Worm (Caenorhabditis elegans) whole organism, late embryonic: ENCODE data around the gene twnk-1.
A peak's percentile ranks its signal among the peaks of the same experiment; 100 is the strongest.

ENCODE experiments used
- C38D4.7 ChIP-seq: fragments of 200-800 bp; sonication (Bioruptor generic); optimal IDR thresholded peaks from 2 replicates; lab custom pipeline; 2018; ENCODE audit warnings: mild to moderate bottlenecking, missing genetic modification characterization, moderate library complexity, missing compliant biosample characterization
- K02D7.2 ChIP-seq: sonication (generic microtip); optimal IDR thresholded peaks from 2 replicates; lab custom pipeline; 2017; ENCODE audit warnings: mild to moderate bottlenecking, missing genetic modification characterization, missing compliant biosample characterization
- K09A11.1 ChIP-seq: sonication (generic microtip); optimal IDR thresholded peaks from 2 replicates; lab custom pipeline; 2017; ENCODE audit warnings: antibody characterized with exemption, mild to moderate bottlenecking, missing genetic modification characterization, missing compliant biosample characterization; ENCODE audit not compliant: insufficient read depth
- T23F11.4 ChIP-seq: fragments of 200-800 bp; sonication (Bioruptor generic); optimal IDR thresholded peaks from 2 replicates; lab custom pipeline; 2018; ENCODE audit warnings: mild to moderate bottlenecking, missing genetic modification characterization, missing compliant biosample characterization
- ama-1 ChIP-seq: fragments of 150-350 bp; optimal IDR thresholded peaks from 2 replicates; lab custom pipeline; 2014
- ceh-18 ChIP-seq: sonication (generic microtip); optimal IDR thresholded peaks from 2 replicates; lab custom pipeline; 2016; ENCODE audit warnings: missing genetic modification characterization, missing compliant biosample characterization
- ceh-19 ChIP-seq: fragments of 200-800 bp; sonication (Bioruptor generic); optimal IDR thresholded peaks from 2 replicates; lab custom pipeline; 2018; ENCODE audit warnings: mild to moderate bottlenecking, missing genetic modification characterization, missing compliant biosample characterization
- ceh-2 ChIP-seq: sonication (generic microtip); optimal IDR thresholded peaks from 2 replicates; lab custom pipeline; 2016; ENCODE audit warnings: missing genotype, missing genetic modification characterization, missing compliant biosample characterization
- ceh-22 ChIP-seq: sonication (generic microtip); optimal IDR thresholded peaks from 2 replicates; lab custom pipeline; 2017; ENCODE audit warnings: missing biosample characterization, missing genetic modification characterization
- ceh-30 ChIP-seq: fragments of 150-350 bp; optimal IDR thresholded peaks from 2 replicates; lab custom pipeline; 2014; ENCODE audit warnings: missing biosample characterization, missing genetic modification characterization
- ceh-31 ChIP-seq: sonication (generic microtip); optimal IDR thresholded peaks from 2 replicates; lab custom pipeline; 2016; ENCODE audit warnings: missing genetic modification characterization, missing compliant biosample characterization
- ceh-34 ChIP-seq: sonication (generic microtip); optimal IDR thresholded peaks from 2 replicates; lab custom pipeline; 2016; ENCODE audit warnings: mild to moderate bottlenecking, missing genetic modification characterization, missing compliant biosample characterization
- ceh-45 ChIP-seq: fragments of 200-800 bp; sonication (Bioruptor generic); IDR thresholded peaks from 2 replicates; pipeline ENCODE4 v1.3.6; 2022; ENCODE audit warnings: missing genetic modification reagents, missing genetic modification characterization, missing compliant biosample characterization
- ceh-6 ChIP-seq: fragments of 200-800 bp; sonication (Bioruptor generic); optimal IDR thresholded peaks from 2 replicates; lab custom pipeline; 2018; ENCODE audit warnings: mild to moderate bottlenecking, missing genetic modification characterization, missing compliant biosample characterization
- ceh-9 ChIP-seq: sonication (generic microtip); optimal IDR thresholded peaks from 2 replicates; lab custom pipeline; 2016; ENCODE audit warnings: mild to moderate bottlenecking, missing genetic modification characterization, inconsistent platforms, missing compliant biosample characterization
- che-1 ChIP-seq: sonication (generic microtip); optimal IDR thresholded peaks from 2 replicates; lab custom pipeline; 2016; ENCODE audit warnings: mild to moderate bottlenecking, missing genetic modification characterization, missing compliant biosample characterization
- dmd-4 ChIP-seq: sonication (generic microtip); optimal IDR thresholded peaks from 2 replicates; lab custom pipeline; 2016; ENCODE audit warnings: borderline replicate concordance, missing genetic modification characterization, missing compliant biosample characterization
- elt-2 ChIP-seq: sonication (generic microtip); optimal IDR thresholded peaks from 2 replicates; lab custom pipeline; 2016; ENCODE audit warnings: missing genetic modification reagents, missing genetic modification characterization, missing compliant biosample characterization
- eyg-1 ChIP-seq: sonication (generic microtip); optimal IDR thresholded peaks from 2 replicates; lab custom pipeline; 2016; ENCODE audit warnings: missing genotype, missing genetic modification characterization, missing compliant biosample characterization
- fkh-6 ChIP-seq: sonication (generic microtip); optimal IDR thresholded peaks from 2 replicates; lab custom pipeline; 2016; ENCODE audit warnings: missing genetic modification characterization, missing compliant biosample characterization
- gmeb-2 ChIP-seq: sonication (generic microtip); optimal IDR thresholded peaks from 2 replicates; lab custom pipeline; 2016; ENCODE audit warnings: missing genetic modification characterization, inconsistent platforms, missing compliant biosample characterization
- hlh-13 ChIP-seq: fragments of 200-800 bp; sonication (Bioruptor generic); optimal IDR thresholded peaks from 2 replicates; lab custom pipeline; 2018; ENCODE audit warnings: mild to moderate bottlenecking, missing genetic modification characterization, missing compliant biosample characterization
- hlh-15 ChIP-seq: sonication (generic microtip); optimal IDR thresholded peaks from 2 replicates; lab custom pipeline; 2016; ENCODE audit warnings: missing genetic modification characterization, missing compliant biosample characterization
- hlh-30 ChIP-seq: sonication (generic microtip); optimal IDR thresholded peaks from 2 replicates; lab custom pipeline; 2017; ENCODE audit warnings: antibody characterized with exemption, missing genetic modification characterization, missing compliant biosample characterization; ENCODE audit not compliant: insufficient read depth
- hlh-6 ChIP-seq: sonication (generic microtip); optimal IDR thresholded peaks from 2 replicates; lab custom pipeline; 2016; ENCODE audit warnings: missing genotype, missing genetic modification characterization, missing compliant biosample characterization
- lim-6 ChIP-seq: sonication (generic microtip); optimal IDR thresholded peaks from 2 replicates; lab custom pipeline; 2016; ENCODE audit warnings: missing genetic modification characterization, missing compliant biosample characterization
- lin-11 ChIP-seq: fragments of 200-800 bp; sonication (Bioruptor generic); optimal IDR thresholded peaks from 2 replicates; lab custom pipeline; 2018; ENCODE audit warnings: mild to moderate bottlenecking, missing genetic modification characterization, missing compliant biosample characterization
- madf-2 ChIP-seq: sonication (generic microtip); optimal IDR thresholded peaks from 2 replicates; lab custom pipeline; 2017; ENCODE audit warnings: missing genetic modification characterization, missing compliant biosample characterization
- mec-3 ChIP-seq: sonication (generic microtip); optimal IDR thresholded peaks from 2 replicates; lab custom pipeline; 2016; ENCODE audit warnings: borderline replicate concordance, missing genetic modification characterization, missing compliant biosample characterization
- nfya-1 ChIP-seq: sonication (generic microtip); optimal IDR thresholded peaks from 2 replicates; lab custom pipeline; 2017; ENCODE audit warnings: missing genetic modification characterization, mild to moderate bottlenecking, missing compliant biosample characterization, antibody characterized with exemption, moderate library complexity
- nhr-232 ChIP-seq: sonication (generic microtip); optimal IDR thresholded peaks from 2 replicates; lab custom pipeline; 2016; ENCODE audit warnings: missing genetic modification characterization, missing compliant biosample characterization
- pax-1 ChIP-seq: fragments of 150-350 bp; optimal IDR thresholded peaks from 2 replicates; lab custom pipeline; 2014; ENCODE audit warnings: missing biosample characterization, missing genetic modification characterization
- pha-2 ChIP-seq: sonication (generic microtip); optimal IDR thresholded peaks from 2 replicates; lab custom pipeline; 2017; ENCODE audit warnings: mild to moderate bottlenecking, missing genetic modification characterization, missing compliant biosample characterization
- pha-4 ChIP-seq: fragments of 150-350 bp; optimal IDR thresholded peaks from 2 replicates; lab custom pipeline; 2018; ENCODE audit warnings: missing biosample characterization, missing genetic modification reagents, missing genetic modification characterization
- pros-1 ChIP-seq: fragments of 150-350 bp; optimal IDR thresholded peaks from 2 replicates; lab custom pipeline; 2014; ENCODE audit warnings: missing biosample characterization, missing genetic modification reagents, missing genetic modification characterization
- ref-2 ChIP-seq: sonication (generic microtip); optimal IDR thresholded peaks from 2 replicates; lab custom pipeline; 2016; ENCODE audit warnings: missing genetic modification characterization, missing compliant biosample characterization
- rnt-1 ChIP-seq: sonication (generic microtip); optimal IDR thresholded peaks from 2 replicates; lab custom pipeline; 2016; ENCODE audit warnings: missing genetic modification characterization, missing compliant biosample characterization
- sdc-2 ChIP-seq: sonication (generic microtip); optimal IDR thresholded peaks from 2 replicates; lab custom pipeline; 2016; ENCODE audit warnings: missing genotype, missing genetic modification characterization, missing compliant biosample characterization
- sox-4 ChIP-seq: sonication (generic microtip); optimal IDR thresholded peaks from 2 replicates; lab custom pipeline; 2017; ENCODE audit warnings: mild to moderate bottlenecking, missing genetic modification characterization, inconsistent platforms, missing compliant biosample characterization
- syd-9 ChIP-seq: sonication (generic microtip); optimal IDR thresholded peaks from 2 replicates; lab custom pipeline; 2016; ENCODE audit warnings: mild to moderate bottlenecking, missing genetic modification characterization, moderate library complexity, missing compliant biosample characterization
- tbx-2 ChIP-seq: sonication (generic microtip); optimal IDR thresholded peaks from 2 replicates; lab custom pipeline; 2016; ENCODE audit warnings: missing genetic modification characterization, missing compliant biosample characterization
- ttx-3 ChIP-seq: sonication (generic microtip); optimal IDR thresholded peaks from 2 replicates; lab custom pipeline; 2016; ENCODE audit warnings: missing genetic modification reagents, missing genetic modification characterization, missing compliant biosample characterization
- unc-3 ChIP-seq, 2 experiments: fragments of 200-800 bp in 1 of 2; sonication (Bioruptor generic) in 1 of 2; sonication (generic microtip) in 1 of 2; conservative IDR thresholded peaks in 1 of 2; optimal IDR thresholded peaks in 1 of 2; 2 replicates each; pipeline versions ENCODE4 v1.3.6 to Lab custom; 2016 to 2022; ENCODE audit warnings: missing compliant biosample characterization in 2 of 2, missing genetic modification characterization in 2 of 2, missing genetic modification reagents in 1 of 2
- unc-55 ChIP-seq: sonication (generic microtip); optimal IDR thresholded peaks from 2 replicates; lab custom pipeline; 2017; ENCODE audit warnings: missing biosample characterization, missing genetic modification reagents, missing genetic modification characterization
- unc-86 ChIP-seq: sonication (generic microtip); optimal IDR thresholded peaks from 2 replicates; lab custom pipeline; 2016; ENCODE audit warnings: missing genetic modification characterization, missing compliant biosample characterization
- ztf-16 ChIP-seq: sonication (generic microtip); optimal IDR thresholded peaks from 2 replicates; lab custom pipeline; 2017; ENCODE audit warnings: missing genetic modification characterization, missing compliant biosample characterization

Gene twnk-1

DNA sequence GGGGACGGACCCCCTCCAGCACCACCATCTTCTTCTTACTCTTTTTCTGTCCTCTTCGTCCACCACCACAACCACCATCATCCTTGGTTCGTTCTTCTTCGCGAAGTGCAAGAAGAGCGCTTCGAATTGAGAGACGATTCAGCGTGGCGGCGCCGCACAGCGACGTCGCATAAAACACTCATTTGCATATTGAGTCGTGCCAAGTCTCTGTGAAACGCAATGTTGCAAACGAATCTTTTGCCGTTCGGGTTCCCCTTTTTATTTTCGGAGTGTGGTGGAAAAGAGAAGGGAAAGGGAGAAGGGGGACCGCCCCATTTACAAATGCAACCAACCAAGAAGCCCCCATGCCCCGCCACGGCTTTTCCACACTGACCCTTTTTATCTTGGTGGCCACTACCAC, 25.3 kb downstream of the twnk-1 start:
- TF ChIP-seq pha-4 (tag; lab: Kevin White, UChicago) (no peak), elt-2 (tag; lab: Kevin White, UChicago) (peak; percentile 12), ttx-3 (tag; lab: Kevin White, UChicago) (no peak), pax-1 (tag; lab: Kevin White, UChicago) (no peak), syd-9 (tag; lab: Kevin White, UChicago) (peak; percentile 27), tbx-2 (tag; lab: Kevin White, UChicago) (peak; percentile 39), hlh-15 (tag; lab: Kevin White, UChicago) (peak; percentile 42), unc-3 (GFP tag; conservative IDR thresholded peaks at IDR 0.05; lab: Robert Waterston, UW) (no peak), unc-3 (tag; optimal IDR thresholded peaks at IDR 0.05; lab: Kevin White, UChicago) (no peak), T23F11.4 (peak; percentile 60), ref-2 (tag; lab: Kevin White, UChicago) (peak; percentile 55), ceh-2 (peak; percentile 8), K02D7.2 (no peak), sox-4 (tag; lab: Kevin White, UChicago) (peak; percentile 42), ceh-19 (GFP tag; lab: Kevin White, UChicago) (peak; percentile 20), gmeb-2 (tag; lab: Kevin White, UChicago) (no peak), nfya-1 (tag; lab: Kevin White, UChicago) (peak; percentile 56), sdc-2 (peak; percentile 12), rnt-1 (tag; lab: Kevin White, UChicago) (peak; percentile 7), ceh-31 (tag; lab: Kevin White, UChicago) (peak; percentile 75), ceh-18 (tag; lab: Kevin White, UChicago) (peak; percentile 4), ceh-34 (tag; lab: Kevin White, UChicago) (peak; percentile 71), ceh-6 (GFP tag; lab: Kevin White, UChicago) (peak; percentile 34), fkh-6 (peak; percentile 72), dmd-4 (tag; lab: Kevin White, UChicago) (peak; percentile 23), che-1 (tag; lab: Kevin White, UChicago) (no peak), unc-86 (tag; lab: Kevin White, UChicago) (no peak)

DNA sequence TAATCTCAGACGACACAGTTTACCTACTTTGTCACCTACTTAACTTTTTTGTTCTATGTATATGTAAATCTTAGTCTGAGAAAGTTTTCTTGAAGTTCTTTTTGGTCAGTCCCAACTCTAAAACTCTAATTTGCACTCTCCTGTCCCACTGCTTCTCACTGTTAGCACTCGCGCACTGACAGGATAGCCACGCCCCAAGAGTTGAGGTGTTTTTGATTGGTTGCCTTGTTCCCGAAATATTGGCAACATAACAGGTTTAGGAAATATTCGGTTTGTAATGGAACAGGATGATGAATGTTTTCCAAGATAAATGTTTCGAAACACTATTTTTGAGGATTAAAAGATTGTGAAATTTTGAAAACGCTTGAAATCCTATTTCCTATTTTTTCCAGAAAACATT, 26.1 kb downstream of the twnk-1 start:
- TF ChIP-seq eyg-1 (tag; lab: Kevin White, UChicago) (no peak), nfya-1 (tag; lab: Kevin White, UChicago) (peak; percentile 46)

DNA sequence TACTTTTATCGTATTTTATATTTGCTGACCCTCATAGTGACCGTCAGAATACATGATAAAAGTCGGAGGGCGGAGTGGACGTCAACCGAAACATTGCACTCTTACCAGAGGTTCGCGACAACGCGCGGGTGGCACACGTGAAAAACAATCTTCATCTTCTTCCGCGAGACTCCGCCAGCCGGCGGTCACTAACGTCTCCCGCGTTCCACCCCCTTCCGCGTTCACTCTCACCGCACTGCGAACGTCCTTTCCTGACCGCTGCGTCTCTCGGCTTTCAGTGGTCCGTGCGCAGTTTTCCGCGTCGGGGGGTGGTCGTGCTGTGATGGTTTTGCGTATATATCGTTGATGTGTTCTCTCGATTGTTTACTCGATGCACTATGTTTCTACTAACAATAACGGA, 27.2 kb downstream of the twnk-1 start:
- TF ChIP-seq ceh-31 (tag; lab: Kevin White, UChicago) (peak; percentile 51), ref-2 (tag; lab: Kevin White, UChicago) (peak; percentile 61), ceh-18 (tag; lab: Kevin White, UChicago) (no peak), ceh-9 (no peak), hlh-30 (tag; lab: Kevin White, UChicago) (no peak), pax-1 (tag; lab: Kevin White, UChicago) (no peak), mec-3 (tag; lab: Kevin White, UChicago) (no peak), unc-55 (peak; percentile 70), nfya-1 (tag; lab: Kevin White, UChicago) (peak; percentile 60), ceh-30 (tag; lab: Kevin White, UChicago) (no peak), ceh-34 (tag; lab: Kevin White, UChicago) (peak; percentile 86), C38D4.7 (GFP tag; lab: Kevin White, UChicago) (no peak), K09A11.1 (tag; lab: Kevin White, UChicago) (no peak), hlh-15 (tag; lab: Kevin White, UChicago) (no peak), ama-1 (no peak), eyg-1 (tag; lab: Kevin White, UChicago) (peak; percentile 31), unc-3 (GFP tag; conservative IDR thresholded peaks at IDR 0.05; lab: Robert Waterston, UW) (no peak), unc-3 (tag; optimal IDR thresholded peaks at IDR 0.05; lab: Kevin White, UChicago) (no peak), hlh-13 (no peak), sox-4 (tag; lab: Kevin White, UChicago) (no peak), che-1 (tag; lab: Kevin White, UChicago) (no peak), lin-11 (tag; lab: Kevin White, UChicago) (no peak), ceh-45 (no peak), pros-1 (peak; percentile 78), ztf-16 (tag; lab: Kevin White, UChicago) (no peak), madf-2 (no peak), nhr-232 (peak; percentile 31), sdc-2 (peak; percentile 64), ttx-3 (tag; lab: Kevin White, UChicago) (no peak), hlh-6 (tag; lab: Kevin White, UChicago) (no peak), ceh-22 (tag; lab: Kevin White, UChicago) (no peak), lim-6 (tag; lab: Kevin White, UChicago) (no peak), pha-4 (tag; lab: Kevin White, UChicago) (no peak), pha-2 (tag; lab: Kevin White, UChicago) (no peak)
